Worm (Caenorhabditis elegans) whole organism, midembryonic: ENCODE data around the gene pros-1.

ENCODE experiments used
- T22C8.4 ChIP-seq: fragments of 200-800 bp; sonication (Bioruptor generic); IDR thresholded peaks from 2 replicates; pipeline ENCODE4 v1.3.6; 2022; ENCODE audit warnings: missing genetic modification characterization, missing compliant biosample characterization
- cog-1 ChIP-seq: sonication (generic microtip); optimal IDR thresholded peaks from 2 replicates; lab custom pipeline; 2016; ENCODE audit warnings: missing genetic modification characterization, missing compliant biosample characterization
- flt-1 ChIP-seq: fragments of 200-800 bp; sonication (Bioruptor generic); IDR thresholded peaks from 2 replicates; pipeline ENCODE4 v1.3.6; 2022; ENCODE audit warnings: missing genetic modification characterization, missing compliant biosample characterization
- klf-2 ChIP-seq: fragments of 200-800 bp; sonication (Bioruptor generic); conservative IDR thresholded peaks from 2 replicates; pipeline ENCODE4 v1.3.6; 2022; ENCODE audit warnings: missing genetic modification reagents, missing genetic modification characterization, missing compliant biosample characterization
- med-1 ChIP-seq: sonication (generic microtip); optimal IDR thresholded peaks from 2 replicates; lab custom pipeline; 2017; ENCODE audit warnings: missing genetic modification characterization, mild to moderate bottlenecking, missing compliant biosample characterization, antibody characterized with exemption, missing genetic modification reagents; ENCODE audit not compliant: insufficient read depth
- ref-1 ChIP-seq: fragments of 200-800 bp; sonication (Bioruptor generic); conservative IDR thresholded peaks from 2 replicates; pipeline ENCODE4 v1.3.6; 2022; ENCODE audit warnings: missing genetic modification reagents, missing genetic modification characterization, missing compliant biosample characterization
- tab-1 ChIP-seq: fragments of 200-800 bp; sonication (Bioruptor generic); IDR thresholded peaks from 2 replicates; pipeline ENCODE4 v1.3.6; 2022; ENCODE audit warnings: missing genetic modification characterization, missing compliant biosample characterization
- ztf-23 ChIP-seq: fragments of 200-800 bp; sonication (Bioruptor generic); IDR thresholded peaks from 2 replicates; pipeline ENCODE4 v1.3.6; 2022; ENCODE audit warnings: missing genetic modification reagents, missing genetic modification characterization, missing compliant biosample characterization
- ztf-29 ChIP-seq: fragments of 200-800 bp; sonication (Bioruptor generic); IDR thresholded peaks from 2 replicates; pipeline ENCODE4 v1.3.6; 2022; ENCODE audit warnings: missing genetic modification reagents, missing genetic modification characterization, missing compliant biosample characterization

The pros-1 gene

DNA sequence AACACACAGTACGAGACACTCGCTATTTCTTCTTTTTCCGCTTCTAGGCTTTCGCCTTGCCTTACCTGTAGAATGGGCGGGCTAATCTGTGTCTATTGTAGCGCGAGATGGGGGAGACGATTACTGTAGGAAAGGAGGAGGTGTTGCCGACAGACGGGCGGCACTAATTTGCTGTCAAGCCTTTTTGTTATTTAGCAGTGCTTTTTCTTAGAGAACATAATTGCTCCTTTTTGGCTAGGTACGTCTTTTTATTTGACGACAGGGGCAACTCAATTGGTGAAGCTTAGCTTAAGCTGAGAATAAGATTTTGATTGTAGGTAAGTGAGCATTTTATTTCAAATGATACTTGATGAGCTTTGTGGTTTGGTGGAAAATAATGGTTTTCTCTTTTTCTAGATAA lies 3.4 kb upstream of the pros-1 start:
- TF ChIP-seq cog-1 (tag; lab: Kevin White, UChicago) (no peak), ztf-29 (0 out of 2 replicates have a peak, but pooled peaks have one; percentile 31)

DNA sequence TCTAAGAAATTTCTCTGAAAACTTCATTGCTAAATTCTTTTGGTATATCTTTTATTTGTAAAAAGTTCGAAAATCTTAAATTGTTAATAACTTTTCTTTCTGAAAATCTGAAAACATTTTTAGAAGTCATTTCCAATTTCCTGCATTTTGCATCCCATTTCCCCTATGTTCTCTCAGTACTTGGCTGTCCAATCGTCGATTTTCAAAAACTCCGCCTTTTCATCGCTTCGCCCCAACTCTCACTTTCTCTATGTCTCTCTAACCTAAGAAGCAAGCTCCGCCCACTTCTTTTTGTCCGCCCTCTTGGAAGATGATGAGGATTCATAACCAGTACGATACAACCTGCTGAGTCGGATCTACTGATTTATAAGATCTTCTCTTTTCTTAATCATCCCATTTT lies 2.0 kb upstream of the pros-1 start:
- TF ChIP-seq flt-1 (GFP tag; lab: Robert Waterston, UW), result no peak
- no peak for TF ChIP-seq tab-1
- no peak for TF ChIP-seq ref-1 (GFP tag; lab: Robert Waterston, UW)
- TF ChIP-seq ztf-23 (GFP tag; lab: Robert Waterston, UW), result no peak
- TF ChIP-seq ztf-29, result no peak
- TF ChIP-seq klf-2, result no peak
- TF ChIP-seq T22C8.4 (GFP tag; lab: Robert Waterston, UW), result no peak
- TF ChIP-seq cog-1 (tag; lab: Kevin White, UChicago), result no peak
- no peak for TF ChIP-seq med-1 (GFP tag; lab: Kevin White, UChicago)

DNA sequence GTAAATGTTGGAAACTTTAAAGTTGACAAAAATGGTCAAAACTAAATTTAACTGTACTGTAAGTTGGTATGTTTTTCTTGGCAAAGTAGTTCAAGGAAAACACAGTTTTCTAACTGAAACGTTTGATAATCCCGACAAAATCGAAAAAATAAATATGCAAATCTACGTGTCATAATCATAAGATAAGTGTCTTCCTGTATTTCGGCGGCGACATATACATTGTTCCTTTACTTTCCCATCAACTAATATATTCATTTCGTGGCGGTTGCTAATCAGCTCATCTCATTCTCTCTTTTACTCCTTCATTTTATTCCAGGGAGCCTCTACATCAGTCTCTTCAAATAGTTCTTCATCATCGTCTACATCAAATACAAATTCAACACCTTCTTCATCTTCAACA lies 709 bp downstream of the pros-1 start:
- TF ChIP-seq med-1 (GFP tag; lab: Kevin White, UChicago) (no peak), tab-1 (no peak), ztf-23 (GFP tag; lab: Robert Waterston, UW) (no peak), ztf-29 (no peak), klf-2 (no peak), ref-1 (GFP tag; lab: Robert Waterston, UW) (no peak), flt-1 (GFP tag; lab: Robert Waterston, UW) (no peak), T22C8.4 (GFP tag; lab: Robert Waterston, UW) (no peak)

DNA sequence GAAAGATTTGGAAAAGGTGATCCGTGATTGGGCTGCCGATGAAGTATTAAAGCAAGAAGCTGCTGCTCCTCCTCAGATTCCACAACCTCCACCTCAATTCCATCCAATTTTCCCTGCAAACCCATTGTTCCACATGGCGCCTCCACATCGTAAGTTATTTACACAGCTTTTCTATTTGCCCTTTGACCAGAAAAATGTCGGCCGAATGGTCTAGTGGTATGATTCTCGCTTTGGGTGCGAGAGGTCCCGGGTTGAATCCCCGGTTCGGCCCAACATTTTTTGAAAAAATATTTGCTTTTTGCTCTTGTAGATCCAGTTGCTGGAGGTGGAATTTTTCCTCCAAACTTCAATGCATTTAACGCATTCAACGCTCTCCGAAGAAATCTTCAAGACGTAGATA lies 2.1 kb downstream of the pros-1 start:
- no peak for TF ChIP-seq ref-1 (GFP tag; lab: Robert Waterston, UW)
- TF ChIP-seq flt-1 (GFP tag; lab: Robert Waterston, UW), result peak; percentile 80

DNA sequence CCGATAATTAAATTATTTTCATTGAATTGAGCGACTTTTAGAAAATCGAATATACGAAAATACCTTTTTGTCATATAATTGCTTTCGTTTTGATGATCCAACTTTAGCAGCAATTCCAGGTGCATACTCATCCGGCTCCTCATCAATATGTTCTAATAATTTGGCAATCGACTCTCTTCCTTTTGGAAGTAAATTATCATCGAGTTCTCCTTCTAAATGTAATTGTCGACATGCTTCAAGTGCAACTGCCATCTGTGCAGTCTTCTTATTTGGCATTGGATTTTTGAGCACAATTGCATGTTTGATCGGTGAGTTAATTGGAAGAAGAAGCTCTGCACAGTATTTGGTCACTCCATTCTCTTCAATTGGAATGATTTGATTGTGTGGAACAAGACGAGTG lies 10.1 kb downstream of the pros-1 start:
- TF ChIP-seq flt-1 (GFP tag; lab: Robert Waterston, UW) (no peak), ztf-23 (GFP tag; lab: Robert Waterston, UW) (no peak)

DNA sequence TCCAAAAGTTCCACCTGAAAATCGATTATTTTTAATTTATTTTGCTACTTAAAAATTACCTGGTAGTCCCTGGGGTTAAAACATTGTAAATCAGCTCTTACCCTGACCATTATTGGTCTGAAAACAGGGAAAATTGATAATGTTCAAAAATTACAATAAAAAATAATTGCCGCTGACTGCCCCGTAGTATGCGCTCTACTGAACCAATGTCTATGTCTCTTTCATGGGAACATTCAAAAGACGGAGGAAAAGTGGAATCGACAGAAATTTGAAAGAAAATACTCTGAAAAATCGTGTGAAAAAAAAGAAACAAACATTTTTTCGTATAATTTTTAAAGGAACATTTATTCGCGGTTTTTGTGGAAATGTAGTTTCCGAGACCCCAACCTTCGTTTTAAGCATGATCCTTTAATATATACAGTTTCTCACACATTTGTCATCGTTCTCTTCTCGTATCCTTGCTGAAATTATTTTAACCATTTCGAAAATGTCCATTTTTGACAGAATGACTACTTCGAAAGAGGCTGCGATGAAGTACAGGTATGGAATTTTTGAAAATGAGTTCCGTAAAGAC lies 13.2 kb downstream of the pros-1 start, which contains the start of the genes dcr-1 and apc-2:
Gene dcr-1 (minus strand): TSS at position 117 of the 574 bp plus-strand sequence.
Gene apc-2 (plus strand): TSS at position 465 of the 574 bp plus-strand sequence.
- no peak for TF ChIP-seq klf-2
- no peak for TF ChIP-seq ref-1 (GFP tag; lab: Robert Waterston, UW)
- no peak for TF ChIP-seq flt-1 (GFP tag; lab: Robert Waterston, UW)
- no peak for TF ChIP-seq T22C8.4 (GFP tag; lab: Robert Waterston, UW)
- TF ChIP-seq ztf-23 (GFP tag; lab: Robert Waterston, UW), result no peak

DNA sequence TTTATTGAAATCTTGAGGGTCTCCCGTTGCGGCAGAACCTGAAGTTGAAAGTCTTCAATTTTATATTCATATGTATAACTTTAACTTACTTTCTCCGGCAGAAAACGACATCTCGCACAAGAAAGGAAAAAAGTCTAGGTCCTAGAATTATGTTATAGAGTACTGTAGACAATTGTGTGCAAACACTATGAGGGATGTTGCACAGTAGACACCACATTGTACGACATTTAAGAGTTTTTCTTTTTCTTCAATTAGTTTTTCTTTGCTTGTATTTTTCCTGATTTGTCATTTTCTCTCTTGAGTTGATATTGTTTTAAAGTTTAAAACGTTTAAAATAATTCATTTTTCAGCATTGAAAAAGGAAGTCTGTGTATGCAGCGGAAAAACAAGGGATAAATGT lies 18.3 kb downstream of the pros-1 start, which contains the start of the genes K06H7.7 and grp-1:
Gene K06H7.7 (minus strand): TSS at position 121 of the 400 bp plus-strand sequence.
Gene grp-1 (plus strand): TSS at position 351 of the 400 bp plus-strand sequence.
- TF ChIP-seq med-1 (GFP tag; lab: Kevin White, UChicago) (no peak), tab-1 (no peak), cog-1 (tag; lab: Kevin White, UChicago) (no peak), ztf-29 (no peak), ztf-23 (GFP tag; lab: Robert Waterston, UW) (no peak), T22C8.4 (GFP tag; lab: Robert Waterston, UW) (no peak), flt-1 (GFP tag; lab: Robert Waterston, UW) (no peak), ref-1 (GFP tag; lab: Robert Waterston, UW) (no peak), klf-2 (no peak)

DNA sequence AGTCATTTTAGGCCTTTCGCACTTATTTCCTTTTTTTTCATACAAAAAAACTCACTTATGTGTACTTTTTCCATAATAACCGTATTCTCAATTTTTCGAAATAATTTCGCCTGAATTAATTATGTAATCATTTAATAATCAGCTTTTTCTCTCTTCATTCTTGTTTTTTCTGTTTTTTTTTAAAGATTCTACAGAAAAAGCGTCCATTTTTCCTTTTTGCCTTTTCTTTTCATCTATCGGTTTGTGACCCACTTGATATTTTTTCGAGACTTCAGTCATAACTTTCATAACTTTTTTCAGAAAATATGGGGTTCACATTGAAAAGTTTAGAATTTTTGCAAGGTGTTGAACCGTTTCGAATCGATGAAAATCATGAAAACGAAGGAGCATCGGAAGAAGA lies 21.1 kb downstream of the pros-1 start, which contains the start of gene vms-1:
Gene vms-1 (plus strand): TSS at position 301 of the 400 bp plus-strand sequence.
- TF ChIP-seq ztf-29, result no peak
- no peak for TF ChIP-seq cog-1 (tag; lab: Kevin White, UChicago)
- TF ChIP-seq T22C8.4 (GFP tag; lab: Robert Waterston, UW), result no peak
- no peak for TF ChIP-seq ztf-23 (GFP tag; lab: Robert Waterston, UW)

DNA sequence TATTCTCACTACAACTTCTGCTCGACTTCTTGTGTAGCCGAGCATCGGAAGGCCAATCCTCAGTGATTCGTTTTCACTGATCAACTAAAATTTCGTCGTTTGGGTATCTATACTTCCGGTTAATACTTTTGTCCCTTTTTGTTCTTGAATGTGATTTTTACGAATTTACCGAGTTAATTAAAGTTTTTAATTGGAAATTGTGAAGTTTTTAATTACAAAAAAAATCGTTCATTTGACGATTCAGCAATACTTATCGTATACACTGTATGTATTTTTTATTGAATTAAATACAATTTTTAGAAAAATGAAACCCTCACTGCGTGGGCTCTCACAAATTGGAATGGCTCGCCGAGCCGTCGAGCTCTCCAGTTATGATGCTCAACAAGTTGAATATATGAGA lies 24.3 kb downstream of the pros-1 start, which contains the start of gene idi-1:
Gene idi-1 (plus strand): TSS at position 301 of the 400 bp plus-strand sequence.
- TF ChIP-seq T22C8.4 (GFP tag; lab: Robert Waterston, UW) (no peak), ztf-29 (no peak), ztf-23 (GFP tag; lab: Robert Waterston, UW) (no peak), med-1 (GFP tag; lab: Kevin White, UChicago) (no peak), klf-2 (no peak), flt-1 (GFP tag; lab: Robert Waterston, UW) (no peak), cog-1 (tag; lab: Kevin White, UChicago) (no peak), ref-1 (GFP tag; lab: Robert Waterston, UW) (no peak), tab-1 (no peak)

DNA sequence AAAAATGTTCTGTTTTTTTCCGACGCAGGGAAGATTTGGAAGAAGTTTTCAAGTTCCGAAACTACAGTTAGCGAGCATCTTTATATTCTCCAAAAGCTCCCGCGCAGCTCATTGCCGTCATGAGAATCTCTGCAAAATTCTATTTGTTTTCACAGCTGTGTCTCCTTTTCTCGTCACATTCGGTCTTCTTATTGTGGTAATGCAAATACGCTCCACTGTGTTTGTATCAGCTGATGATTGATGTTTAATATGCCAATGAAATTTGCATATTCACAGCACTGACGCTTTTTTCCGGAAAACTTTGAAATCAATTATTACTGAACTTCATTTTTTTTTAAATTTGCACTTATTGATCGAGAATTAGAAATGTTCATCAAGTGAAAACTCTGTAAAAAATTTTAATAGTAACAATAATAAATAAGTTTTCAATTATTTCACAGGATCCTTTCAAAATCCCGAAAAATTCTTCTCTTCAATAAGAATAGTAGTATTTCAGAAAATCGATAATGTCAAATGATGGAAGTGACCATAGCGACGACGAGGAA lies 26.1 kb downstream of the pros-1 start, which contains the start of gene K06H7.2:
Gene K06H7.2 (plus strand): TSS at position 495 of the 545 bp plus-strand sequence.
- TF ChIP-seq tab-1 (no peak), cog-1 (tag; lab: Kevin White, UChicago) (peak; percentile 48), med-1 (GFP tag; lab: Kevin White, UChicago) (no peak), flt-1 (GFP tag; lab: Robert Waterston, UW) (0 out of 2 replicates have a peak, but pooled peaks have one; percentile 40)
